Worm (Caenorhabditis elegans) whole organism, young adult: Measurements from ENCODE around the gene F19C7.8.

Experiments used
- B0019.2 ChIP-seq: fragments of 200-800 bp; sonication (Bioruptor generic); conservative IDR thresholded peaks from 2 replicates; pipeline ENCODE4 v1.3.6; 2022; ENCODE audit warnings: missing genetic modification reagents, missing genetic modification characterization, missing compliant biosample characterization
- B0261.1 ChIP-seq: sonication (generic microtip); optimal IDR thresholded peaks from 2 replicates; lab custom pipeline; 2016; ENCODE audit warnings: mild to moderate bottlenecking, missing genetic modification characterization, moderate library complexity, missing compliant biosample characterization
- B0336.3 ChIP-seq: fragments of 200-800 bp; sonication (Bioruptor generic); IDR thresholded peaks from 2 replicates; pipeline ENCODE4 v1.3.6; 2022; ENCODE audit warnings: missing genetic modification characterization, missing compliant biosample characterization
- F10E7.11 ChIP-seq: sonication (generic microtip); optimal IDR thresholded peaks from 2 replicates; lab custom pipeline; 2017; ENCODE audit warnings: mild to moderate bottlenecking, missing genetic modification characterization, moderate library complexity, missing compliant biosample characterization
- F22D6.2 ChIP-seq: sonication (generic microtip); optimal IDR thresholded peaks from 2 replicates; lab custom pipeline; 2016; ENCODE audit warnings: mild to moderate bottlenecking, missing genetic modification characterization, missing compliant biosample characterization
- F37B4.10 ChIP-seq: fragments of 200-800 bp; sonication (Bioruptor generic); IDR thresholded peaks from 2 replicates; pipeline ENCODE4 v1.3.6; 2022; ENCODE audit warnings: missing genetic modification characterization, missing compliant biosample characterization
- F39B2.1 ChIP-seq: fragments of 200-800 bp; sonication (Bioruptor generic); IDR thresholded peaks from 2 replicates; pipeline ENCODE4 v1.3.6; 2022; ENCODE audit warnings: missing genetic modification reagents, missing genetic modification characterization, missing compliant biosample characterization
- F57C9.4 ChIP-seq: sonication (generic microtip); optimal IDR thresholded peaks from 2 replicates; lab custom pipeline; 2017; ENCODE audit warnings: mild to moderate bottlenecking, missing genetic modification characterization, missing compliant biosample characterization
- K11D2.4 ChIP-seq: fragments of 200-800 bp; sonication (Bioruptor generic); IDR thresholded peaks from 2 replicates; pipeline ENCODE4 v1.3.6; 2022; ENCODE audit warnings: missing genetic modification reagents, missing genetic modification characterization, missing compliant biosample characterization
- K12H6.12 ChIP-seq: fragments of 200-800 bp; sonication (Bioruptor generic); optimal IDR thresholded peaks from 2 replicates; lab custom pipeline; 2018; ENCODE audit warnings: mild to moderate bottlenecking, missing genetic modification characterization, missing compliant biosample characterization
- T07F8.4 ChIP-seq: sonication (generic microtip); optimal IDR thresholded peaks from 2 replicates; lab custom pipeline; 2016; ENCODE audit warnings: mild to moderate bottlenecking, missing genetic modification characterization, moderate library complexity, missing compliant biosample characterization
- T26A5.8 ChIP-seq: sonication (generic microtip); optimal IDR thresholded peaks from 2 replicates; lab custom pipeline; 2016; ENCODE audit warnings: missing genetic modification characterization, missing compliant biosample characterization
- Y53G8AR.9 ChIP-seq: fragments of 200-800 bp; sonication (Bioruptor generic); conservative IDR thresholded peaks from 2 replicates; pipeline ENCODE4 v1.3.6; 2022; ENCODE audit warnings: missing genetic modification reagents, missing genetic modification characterization, missing compliant biosample characterization
- Y56A3A.18 ChIP-seq: fragments of 200-800 bp; sonication (Bioruptor generic); IDR thresholded peaks from 2 replicates; pipeline ENCODE4 v1.3.6; 2022; ENCODE audit warnings: missing genetic modification reagents, missing genetic modification characterization, missing compliant biosample characterization
- Y67H2A.10 ChIP-seq: fragments of 200-800 bp; sonication (Bioruptor generic); conservative IDR thresholded peaks from 2 replicates; pipeline ENCODE4 v1.3.6; 2022; ENCODE audit warnings: missing genetic modification reagents, missing genetic modification characterization, missing compliant biosample characterization
- Y95B8A.8 ChIP-seq: fragments of 200-800 bp; sonication (Bioruptor generic); IDR thresholded peaks from 2 replicates; pipeline ENCODE4 v1.3.6; 2022; ENCODE audit warnings: missing genetic modification reagents, missing genetic modification characterization, missing compliant biosample characterization
- ZK185.1 ChIP-seq: sonication (generic microtip); optimal IDR thresholded peaks from 2 replicates; lab custom pipeline; 2016; ENCODE audit warnings: mild to moderate bottlenecking, missing genetic modification characterization, missing compliant biosample characterization; ENCODE audit not compliant: poor library complexity, severe bottlenecking
- ama-1 ChIP-seq, 3 experiments: fragments of 150-350 bp in 1 of 3; sonication (generic microtip) in 2 of 3; optimal IDR thresholded peaks; 2 replicates each; lab custom pipeline; 2014 to 2018; ENCODE audit warnings: missing biosample characterization in 2 of 3, missing genetic modification characterization in 2 of 3, missing genetic modification reagents in 2 of 3
- atf-7 ChIP-seq: sonication (generic microtip); optimal IDR thresholded peaks from 2 replicates; lab custom pipeline; 2017; ENCODE audit warnings: mild to moderate bottlenecking, missing genetic modification characterization, missing compliant biosample characterization
- bed-1 ChIP-seq: fragments of 200-800 bp; sonication (Bioruptor generic); IDR thresholded peaks from 2 replicates; pipeline ENCODE4 v1.3.6; 2022; ENCODE audit warnings: missing genetic modification reagents, missing genetic modification characterization, missing compliant biosample characterization
- bed-2 ChIP-seq: fragments of 200-800 bp; sonication (Bioruptor generic); IDR thresholded peaks from 2 replicates; pipeline ENCODE4 v1.3.6; 2022; ENCODE audit warnings: missing genetic modification reagents, missing genetic modification characterization, missing compliant biosample characterization
- cebp-2 ChIP-seq: fragments of 200-800 bp; sonication (Bioruptor generic); IDR thresholded peaks from 2 replicates; pipeline ENCODE4 v1.3.6; 2022; ENCODE audit warnings: missing genetic modification characterization, missing compliant biosample characterization
- ceh-27 ChIP-seq: fragments of 200-800 bp; sonication (Bioruptor generic); optimal IDR thresholded peaks from 2 replicates; lab custom pipeline; 2018; ENCODE audit warnings: mild to moderate bottlenecking, missing genetic modification characterization, moderate library complexity, missing compliant biosample characterization
- die-1 ChIP-seq: sonication (generic microtip); optimal IDR thresholded peaks from 2 replicates; lab custom pipeline; 2016; ENCODE audit warnings: missing genotype, mild to moderate bottlenecking, missing genetic modification characterization, missing compliant biosample characterization
- dpl-1 ChIP-seq: fragments of 150-350 bp; optimal IDR thresholded peaks from 2 replicates; lab custom pipeline; 2014; ENCODE audit warnings: missing biosample characterization, missing genetic modification reagents, missing genetic modification characterization
- egl-44 ChIP-seq: fragments of 200-800 bp; sonication (Bioruptor generic); IDR thresholded peaks from 2 replicates; pipeline ENCODE4 v1.3.6; 2022; ENCODE audit warnings: missing genetic modification reagents, missing genetic modification characterization, missing compliant biosample characterization
- gei-17 ChIP-seq: fragments of 200-800 bp; sonication (Bioruptor generic); optimal IDR thresholded peaks from 2 replicates; lab custom pipeline; 2018; ENCODE audit warnings: mild to moderate bottlenecking, missing genetic modification characterization, missing compliant biosample characterization
- hlh-12 ChIP-seq: sonication (generic microtip); optimal IDR thresholded peaks from 2 replicates; lab custom pipeline; 2016; ENCODE audit warnings: missing genetic modification characterization, missing compliant biosample characterization
- hlh-26 ChIP-seq: fragments of 200-800 bp; sonication (Bioruptor generic); conservative IDR thresholded peaks from 2 replicates; pipeline ENCODE4 v1.3.6; 2022; ENCODE audit warnings: missing genetic modification reagents, missing genetic modification characterization, missing compliant biosample characterization
- hmg-1.2 ChIP-seq: fragments of 200-800 bp; sonication (Bioruptor generic); IDR thresholded peaks from 2 replicates; pipeline ENCODE4 v1.3.6; 2022; ENCODE audit warnings: missing genetic modification reagents, missing genetic modification characterization, missing compliant biosample characterization
- lin-35 ChIP-seq, 3 experiments: fragments of 150-350 bp in 2 of 3; sonication (generic microtip) in 1 of 3; optimal IDR thresholded peaks; 2 replicates each; lab custom pipeline; 2014 to 2018; ENCODE audit warnings: missing biosample characterization in 3 of 3, missing genetic modification characterization in 3 of 3, missing genetic modification reagents in 3 of 3
- lin-40 ChIP-seq: sonication (generic microtip); optimal IDR thresholded peaks from 2 replicates; lab custom pipeline; 2016; ENCODE audit warnings: missing genetic modification characterization, mild to moderate bottlenecking, missing compliant biosample characterization, missing genotype, missing genetic modification reagents
- lin-54 ChIP-seq: fragments of 200-800 bp; sonication (Bioruptor generic); optimal IDR thresholded peaks from 2 replicates; lab custom pipeline; 2018; ENCODE audit warnings: mild to moderate bottlenecking, missing genetic modification characterization, missing compliant biosample characterization
- lir-1 ChIP-seq: fragments of 200-800 bp; sonication (Bioruptor generic); conservative IDR thresholded peaks from 2 replicates; pipeline ENCODE4 v1.3.6; 2022; ENCODE audit warnings: missing genetic modification reagents, missing genetic modification characterization, missing compliant biosample characterization
- madf-10 ChIP-seq: sonication (generic microtip); optimal IDR thresholded peaks from 2 replicates; lab custom pipeline; 2016; ENCODE audit warnings: mild to moderate bottlenecking, missing genetic modification characterization, missing compliant biosample characterization
- mcd-1 ChIP-seq: fragments of 200-800 bp; sonication (Bioruptor generic); IDR thresholded peaks from 2 replicates; pipeline ENCODE4 v1.3.6; 2022; ENCODE audit warnings: missing genetic modification reagents, missing genetic modification characterization, missing compliant biosample characterization
- mxl-1 ChIP-seq: sonication (generic microtip); optimal IDR thresholded peaks from 2 replicates; lab custom pipeline; 2016; ENCODE audit warnings: missing genetic modification characterization, missing compliant biosample characterization
- nfya-1 ChIP-seq: sonication (generic microtip); optimal IDR thresholded peaks from 2 replicates; lab custom pipeline; 2017; ENCODE audit warnings: antibody characterized with exemption, missing compliant biosample characterization, missing genetic modification characterization, borderline replicate concordance; ENCODE audit not compliant: insufficient read depth
- nfyb-1 ChIP-seq: fragments of 200-800 bp; sonication (Bioruptor generic); IDR thresholded peaks from 2 replicates; pipeline ENCODE4 v1.3.6; 2022; ENCODE audit warnings: missing genetic modification reagents, missing genetic modification characterization, missing compliant biosample characterization
- pbrm-1 ChIP-seq: fragments of 200-800 bp; sonication (Bioruptor generic); IDR thresholded peaks from 2 replicates; pipeline ENCODE4 v1.3.6; 2022; ENCODE audit warnings: missing genetic modification reagents, missing genetic modification characterization, missing compliant biosample characterization
- snpc-1.3 ChIP-seq: sonication (generic microtip); optimal IDR thresholded peaks from 2 replicates; lab custom pipeline; 2017; ENCODE audit warnings: missing genetic modification characterization, mild to moderate bottlenecking, missing compliant biosample characterization, antibody characterized with exemption, moderate library complexity, missing genotype, missing genetic modification reagents; ENCODE audit not compliant: insufficient read depth
- sptf-2 ChIP-seq: fragments of 200-800 bp; sonication (Bioruptor generic); optimal IDR thresholded peaks from 2 replicates; lab custom pipeline; 2018; ENCODE audit warnings: mild to moderate bottlenecking, missing genetic modification characterization, missing compliant biosample characterization
- unc-130 ChIP-seq: sonication (generic microtip); optimal IDR thresholded peaks from 2 replicates; lab custom pipeline; 2016; ENCODE audit warnings: missing genetic modification reagents, missing genetic modification characterization, missing compliant biosample characterization
- unc-62 ChIP-seq: fragments of 150-350 bp; optimal IDR thresholded peaks from 2 replicates; lab custom pipeline; 2014; ENCODE audit warnings: missing biosample characterization, missing genetic modification reagents, missing genetic modification characterization
- zfh-2 ChIP-seq: fragments of 200-800 bp; sonication (Bioruptor generic); conservative IDR thresholded peaks from 2 replicates; pipeline ENCODE4 v1.3.6; 2022; ENCODE audit warnings: missing genetic modification reagents, missing genetic modification characterization, missing compliant biosample characterization
- ztf-18 ChIP-seq: sonication (generic microtip); optimal IDR thresholded peaks from 2 replicates; lab custom pipeline; 2016; ENCODE audit warnings: missing genotype, mild to moderate bottlenecking, missing genetic modification characterization, missing compliant biosample characterization
- ztf-25 ChIP-seq: fragments of 200-800 bp; sonication (Bioruptor generic); IDR thresholded peaks from 2 replicates; pipeline ENCODE4 v1.3.6; 2022; ENCODE audit warnings: missing genetic modification reagents, missing genetic modification characterization, missing compliant biosample characterization
- ztf-26 ChIP-seq: sonication (generic microtip); optimal IDR thresholded peaks from 2 replicates; lab custom pipeline; 2017; ENCODE audit warnings: missing genetic modification characterization, missing compliant biosample characterization

The F19C7.8 gene

ce11 chrIV:4650624-4651094, 12.8 kb upstream of the F19C7.8 start, which contains the start of gene ubc-9 (continued):
- TF ChIP-seq madf-10 (tag; lab: Kevin White, UChicago) (peak; percentile 92), mxl-1 (tag; lab: Kevin White, UChicago) (no peak), ama-1 (optimal IDR thresholded peaks at IDR 0.05; lab: Kevin White, UChicago) (no peak), ama-1 (GFP tag; optimal IDR thresholded peaks at IDR 0.05; lab: Kevin White, UChicago) (no peak), F10E7.11 (no peak), lin-35 (GFP tag; optimal IDR thresholded peaks at IDR 0.05; lab: Kevin White, UChicago) (peak; percentile 10 to 56 (median 54)), lir-1 (GFP tag; lab: Robert Waterston, UW) (peak; percentile 59; the same call in 1 of the 2 replicates), bed-2 (GFP tag; lab: Robert Waterston, UW) (no peak), egl-44 (GFP tag; lab: Robert Waterston, UW) (no peak), Y56A3A.18 (GFP tag; lab: Robert Waterston, UW) (no peak), hlh-26 (no peak), T07F8.4 (tag; lab: Kevin White, UChicago) (no peak), F37B4.10 (no peak), ztf-25 (GFP tag; lab: Robert Waterston, UW) (no peak), pbrm-1 (GFP tag; lab: Robert Waterston, UW) (peak; percentile 87), Y67H2A.10 (GFP tag; lab: Robert Waterston, UW) (peak; percentile 70), T26A5.8 (tag; lab: Kevin White, UChicago) (no peak), unc-130 (GFP tag; lab: Kevin White, UChicago) (peak; percentile 58), F57C9.4 (tag; lab: Kevin White, UChicago) (no peak), F39B2.1 (GFP tag; lab: Robert Waterston, UW) (no peak), snpc-1.3 (tag; lab: Kevin White, UChicago) (peak; percentile 58), lin-54 (GFP tag; lab: Kevin White, UChicago) (peak; percentile 91), unc-62 (no peak), sptf-2 (GFP tag; lab: Kevin White, UChicago) (no peak), ZK185.1 (tag; lab: Kevin White, UChicago) (peak; percentile 57), hlh-12 (tag; lab: Kevin White, UChicago) (no peak), hmg-1.2 (GFP tag; lab: Robert Waterston, UW) (peak; percentile 67), ceh-27 (GFP tag; lab: Kevin White, UChicago) (peak; percentile 17), lin-40 (tag; lab: Kevin White, UChicago) (peak; percentile 57), dpl-1 (GFP tag; lab: Kevin White, UChicago) (peak; percentile 84), mcd-1 (GFP tag; lab: Robert Waterston, UW) (peak; percentile 81), Y95B8A.8 (GFP tag; lab: Robert Waterston, UW) (peak; percentile 58; the same call in 1 of the 2 replicates), B0019.2 (GFP tag; lab: Robert Waterston, UW) (0 out of 2 replicates have a peak, but pooled peaks have one; percentile 24), die-1 (tag; lab: Kevin White, UChicago) (peak; percentile 1), Y53G8AR.9 (peak; percentile 80), gei-17 (GFP tag; lab: Kevin White, UChicago) (no peak), ztf-26 (peak; percentile 17), nfya-1 (tag; lab: Kevin White, UChicago) (no peak), ztf-18 (tag; lab: Kevin White, UChicago) (peak; percentile 67), atf-7 (tag; lab: Kevin White, UChicago) (peak; percentile 4), zfh-2 (GFP tag; lab: Robert Waterston, UW) (no peak), B0336.3 (peak; percentile 81), bed-1 (GFP tag; lab: Robert Waterston, UW) (no peak), F22D6.2 (tag; lab: Kevin White, UChicago) (no peak), nfyb-1 (GFP tag; lab: Robert Waterston, UW) (peak; percentile 80), K11D2.4 (GFP tag; lab: Robert Waterston, UW) (no peak), B0261.1 (tag; lab: Kevin White, UChicago) (no peak), cebp-2 (GFP tag; lab: Robert Waterston, UW) (no peak), K12H6.12 (peak; percentile 54)
